Worm (Caenorhabditis elegans) whole organism, midembryonic: ENCODE results near the gene C28H8.7.

Experiments used
- T22C8.4 ChIP-seq: fragments of 200-800 bp; sonication (Bioruptor generic); IDR thresholded peaks from 2 replicates; pipeline ENCODE4 v1.3.6; 2022; ENCODE audit warnings: missing genetic modification characterization, missing compliant biosample characterization
- cog-1 ChIP-seq: sonication (generic microtip); optimal IDR thresholded peaks from 2 replicates; lab custom pipeline; 2016; ENCODE audit warnings: missing genetic modification characterization, missing compliant biosample characterization
- flt-1 ChIP-seq: fragments of 200-800 bp; sonication (Bioruptor generic); IDR thresholded peaks from 2 replicates; pipeline ENCODE4 v1.3.6; 2022; ENCODE audit warnings: missing genetic modification characterization, missing compliant biosample characterization
- klf-2 ChIP-seq: fragments of 200-800 bp; sonication (Bioruptor generic); conservative IDR thresholded peaks from 2 replicates; pipeline ENCODE4 v1.3.6; 2022; ENCODE audit warnings: missing genetic modification reagents, missing genetic modification characterization, missing compliant biosample characterization
- med-1 ChIP-seq: sonication (generic microtip); optimal IDR thresholded peaks from 2 replicates; lab custom pipeline; 2017; ENCODE audit warnings: missing genetic modification characterization, mild to moderate bottlenecking, missing compliant biosample characterization, antibody characterized with exemption, missing genetic modification reagents; ENCODE audit not compliant: insufficient read depth
- ref-1 ChIP-seq: fragments of 200-800 bp; sonication (Bioruptor generic); conservative IDR thresholded peaks from 2 replicates; pipeline ENCODE4 v1.3.6; 2022; ENCODE audit warnings: missing genetic modification reagents, missing genetic modification characterization, missing compliant biosample characterization
- tab-1 ChIP-seq: fragments of 200-800 bp; sonication (Bioruptor generic); IDR thresholded peaks from 2 replicates; pipeline ENCODE4 v1.3.6; 2022; ENCODE audit warnings: missing genetic modification characterization, missing compliant biosample characterization
- ztf-23 ChIP-seq: fragments of 200-800 bp; sonication (Bioruptor generic); IDR thresholded peaks from 2 replicates; pipeline ENCODE4 v1.3.6; 2022; ENCODE audit warnings: missing genetic modification reagents, missing genetic modification characterization, missing compliant biosample characterization
- ztf-29 ChIP-seq: fragments of 200-800 bp; sonication (Bioruptor generic); IDR thresholded peaks from 2 replicates; pipeline ENCODE4 v1.3.6; 2022; ENCODE audit warnings: missing genetic modification reagents, missing genetic modification characterization, missing compliant biosample characterization

ce11 chrIII:5898631-5899030, 11.8 kb upstream of the C28H8.7 start:
- TF ChIP-seq T22C8.4 (GFP tag; lab: Robert Waterston, UW) = no peak
- TF ChIP-seq ztf-29 (GFP tag; lab: Robert Waterston, UW) = no peak
- no peak for TF ChIP-seq flt-1
- no peak for TF ChIP-seq cog-1 (tag; lab: Kevin White, UChicago)
- no peak for TF ChIP-seq ref-1 (GFP tag; lab: Robert Waterston, UW)
- TF ChIP-seq tab-1 = no peak
- TF ChIP-seq ztf-23 (GFP tag; lab: Robert Waterston, UW) = no peak
- no peak for TF ChIP-seq med-1
- TF ChIP-seq klf-2 (GFP tag; lab: Robert Waterston, UW) = no peak
